Fruit fly (Drosophila melanogaster) whole organism, pupa: ENCODE results near the gene fy.

ENCODE experiments used
- CG10348 ChIP-seq: fragments of 200-800 bp; sonication (Bioruptor generic); IDR thresholded peaks from 2 replicates; pipeline ENCODE4 v1.3.6; 2022; ENCODE audit warnings: missing biosample characterization, missing genetic modification characterization
- CG12605 ChIP-seq: fragments of 200-800 bp; sonication (Bioruptor generic); IDR thresholded peaks from 2 replicates; pipeline ENCODE4 v1.3.6; 2022; ENCODE audit warnings: missing biosample characterization, missing genetic modification characterization
- CG13204 ChIP-seq: fragments of 200-800 bp; sonication (Bioruptor generic); optimal IDR thresholded peaks from 2 replicates; lab custom pipeline; 2018; ENCODE audit warnings: missing biosample characterization, mild to moderate bottlenecking, missing genetic modification characterization, moderate library complexity
- CG14655 ChIP-seq: fragments of 200-800 bp; sonication (Bioruptor generic); optimal IDR thresholded peaks from 3 replicates; lab custom pipeline; 2017; ENCODE audit warnings: mild to moderate bottlenecking, missing biosample characterization, missing genetic modification reagents, missing genetic modification characterization
- CG15710 ChIP-seq: fragments of 200-800 bp; sonication (Bioruptor generic); optimal IDR thresholded peaks from 2 replicates; lab custom pipeline; 2018; ENCODE audit warnings: missing biosample characterization, mild to moderate bottlenecking, missing genetic modification characterization, moderate library complexity
- CG17806 ChIP-seq: fragments of 200-800 bp; sonication (Bioruptor generic); optimal IDR thresholded peaks from 2 replicates; lab custom pipeline; 2018; ENCODE audit warnings: missing biosample characterization, mild to moderate bottlenecking, missing genetic modification characterization, moderate library complexity
- CG32121 ChIP-seq: fragments of 200-800 bp; sonication (Bioruptor generic); IDR thresholded peaks from 2 replicates; pipeline ENCODE4 v1.3.6; 2022; ENCODE audit warnings: missing biosample characterization, missing genetic modification characterization
- CG34367 ChIP-seq: fragments of 200-800 bp; sonication (Bioruptor generic); optimal IDR thresholded peaks from 2 replicates; lab custom pipeline; 2018; ENCODE audit warnings: missing biosample characterization, mild to moderate bottlenecking, missing genetic modification characterization
- CG4496 ChIP-seq: fragments of 200-800 bp; sonication (Bioruptor generic); IDR thresholded peaks from 3 replicates; pipeline ENCODE4 v1.3.6; 2022; ENCODE audit warnings: missing biosample characterization, missing genetic modification characterization
- CG8159 ChIP-seq: fragments of 200-800 bp; sonication (Bioruptor generic); optimal IDR thresholded peaks from 3 replicates; lab custom pipeline; 2018; ENCODE audit warnings: missing biosample characterization, mild to moderate bottlenecking, missing genetic modification characterization, moderate library complexity
- CG8301 ChIP-seq: fragments of 200-800 bp; sonication (Bioruptor generic); optimal IDR thresholded peaks from 2 replicates; lab custom pipeline; 2018; ENCODE audit warnings: missing biosample characterization, mild to moderate bottlenecking, missing genetic modification characterization
- CG9948 ChIP-seq: fragments of 200-800 bp; sonication (Bioruptor generic); optimal IDR thresholded peaks from 2 replicates; lab custom pipeline; 2018; ENCODE audit warnings: missing biosample characterization, mild to moderate bottlenecking, missing genetic modification characterization, moderate library complexity
- D1 ChIP-seq: fragments of 200-800 bp; sonication (Bioruptor generic); optimal IDR thresholded peaks from 2 replicates; lab custom pipeline; 2018; ENCODE audit warnings: missing biosample characterization, mild to moderate bottlenecking, missing genetic modification characterization, moderate library complexity
- EcR ChIP-seq: fragments of 200-800 bp; sonication (Bioruptor generic); optimal IDR thresholded peaks from 3 replicates; lab custom pipeline; 2019; ENCODE audit warnings: missing biosample characterization, missing genetic modification characterization, mild to moderate bottlenecking, moderate library complexity, missing genetic modification reagents
- Ets98B ChIP-seq: fragments of 200-800 bp; sonication (Bioruptor generic); IDR thresholded peaks from 2 replicates; pipeline ENCODE4 v1.3.6; 2022; ENCODE audit warnings: missing biosample characterization, missing genetic modification characterization
- Pif1A ChIP-seq: fragments of 200-800 bp; sonication (Bioruptor generic); optimal IDR thresholded peaks from 3 replicates; lab custom pipeline; 2016; ENCODE audit warnings: missing biosample characterization, missing genetic modification characterization
- Pif1B ChIP-seq: fragments of 200-800 bp; sonication (Bioruptor generic); optimal IDR thresholded peaks from 3 replicates; lab custom pipeline; 2016; ENCODE audit warnings: missing biosample characterization, missing genetic modification characterization
- Snoo ChIP-seq: fragments of 200-800 bp; sonication (Bioruptor generic); optimal IDR thresholded peaks from 3 replicates; lab custom pipeline; 2017; ENCODE audit warnings: missing biosample characterization, mild to moderate bottlenecking, missing genetic modification characterization, inconsistent platforms
- fd96Ca ChIP-seq: fragments of 200-800 bp; sonication (Bioruptor generic); IDR thresholded peaks from 3 replicates; pipeline ENCODE4 v1.3.6; 2022; ENCODE audit warnings: missing biosample characterization, missing genetic modification characterization
- gl ChIP-seq: fragments of 200-800 bp; sonication (Bioruptor generic); optimal IDR thresholded peaks from 2 replicates; lab custom pipeline; 2018; ENCODE audit warnings: missing biosample characterization, mild to moderate bottlenecking, missing genetic modification characterization
- rn ChIP-seq: fragments of 200-800 bp; sonication (Bioruptor generic); IDR thresholded peaks from 2 replicates; pipeline ENCODE4 v1.3.6; 2022; ENCODE audit warnings: missing biosample characterization, missing genetic modification characterization

Gene fy

DNA sequence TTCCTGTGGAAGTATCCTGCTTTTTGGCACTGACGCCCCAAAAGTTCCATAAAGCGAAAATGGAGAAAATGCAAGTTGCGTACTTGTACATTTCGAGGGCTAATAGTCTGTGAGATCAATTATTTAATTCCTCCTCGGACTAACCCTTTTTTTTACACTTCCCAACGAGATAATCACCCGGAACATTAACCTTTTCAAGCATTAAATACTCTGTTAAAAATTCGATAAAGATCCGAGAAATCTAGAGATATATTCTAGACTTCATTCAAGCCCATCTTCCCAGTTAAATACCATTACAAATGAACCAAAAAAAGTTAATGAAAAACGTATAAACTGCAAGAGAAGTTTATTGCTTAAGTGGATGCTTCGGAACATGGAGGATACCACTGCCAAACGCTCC lies 8.9 kb downstream of the fy start, which contains the start of gene lectin-29Ca:
TSS of gene lectin-29Ca (minus strand) at position 101 of the 400 bp plus-strand sequence.
- no peak for TF ChIP-seq CG10348 (GFP tag; lab: Robert Waterston, UW)
- no peak for TF ChIP-seq CG8159
- no peak for TF ChIP-seq Ets98B (GFP tag; lab: Robert Waterston, UW)
- no peak for TF ChIP-seq rn
- no peak for TF ChIP-seq Pif1B (GFP tag; lab: Kevin White, UChicago)
- TF ChIP-seq, all 21 proteins: peak for 0

DNA sequence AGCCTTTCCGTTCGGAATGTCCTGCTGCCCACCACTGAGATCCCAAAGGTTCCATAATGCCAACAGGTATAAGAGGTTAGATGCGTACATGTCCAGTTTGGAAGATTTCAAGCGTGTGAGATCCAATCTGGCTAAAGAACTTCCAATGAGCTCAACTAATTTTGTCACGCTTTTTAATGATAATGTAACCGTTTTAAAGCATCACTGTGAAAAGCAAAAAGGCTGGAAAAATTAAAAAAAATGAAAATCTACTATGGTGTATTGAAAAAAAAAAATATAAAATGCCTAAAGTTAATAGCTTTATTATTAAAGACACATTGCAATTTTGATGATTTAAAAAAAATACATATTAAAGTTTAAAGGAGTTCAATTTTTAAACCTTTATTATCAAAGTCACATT lies 10.0 kb downstream of the fy start, which contains the start of gene Acp29AB:
TSS of gene Acp29AB (minus strand) at position 101 of the 400 bp plus-strand sequence.
- no peak for TF ChIP-seq CG4496 (GFP tag; lab: Robert Waterston, UW)
- no peak for TF ChIP-seq CG12605 (GFP tag; lab: Robert Waterston, UW)
- TF ChIP-seq gl (tag; lab: Kevin White, UChicago) = no peak
- no peak for TF ChIP-seq CG15710 (tag; lab: Kevin White, UChicago)
- TF ChIP-seq EcR (GFP tag; lab: Kevin White, UChicago) = no peak
- TF ChIP-seq Pif1B (GFP tag; lab: Kevin White, UChicago) = no peak
- TF ChIP-seq, all 21 proteins: peak for 0

DNA sequence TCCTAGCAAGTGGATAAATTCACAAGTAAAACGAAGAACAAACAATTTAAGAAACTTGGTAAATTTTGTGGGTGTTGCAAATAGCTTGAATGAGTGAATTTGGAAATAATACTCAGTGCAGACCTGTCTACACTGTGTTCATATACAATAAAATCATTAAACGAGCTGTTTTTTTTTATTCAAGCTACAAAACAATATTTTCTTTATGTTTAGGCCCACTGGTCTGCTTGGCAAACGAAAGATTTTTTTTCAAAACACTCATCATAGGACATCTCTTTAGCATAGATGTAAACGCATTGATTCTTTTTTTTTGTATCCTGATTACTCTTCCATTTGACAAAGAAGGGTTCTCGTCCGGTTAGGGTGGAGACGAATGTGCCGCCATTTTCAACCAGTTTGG lies 10.8 kb downstream of the fy start, which contains the start of gene CG42820:
TSS of gene CG42820 (minus strand) at position 101 of the 400 bp plus-strand sequence.
- TF ChIP-seq CG4496 (GFP tag; lab: Robert Waterston, UW) = no peak
- TF ChIP-seq CG8159 = no peak
- TF ChIP-seq CG10348 (GFP tag; lab: Robert Waterston, UW) = no peak
- TF ChIP-seq Pif1A (GFP tag; lab: Kevin White, UChicago) = no peak
- TF ChIP-seq CG32121 (GFP tag; lab: Robert Waterston, UW) = no peak
- no peak for TF ChIP-seq CG13204 (GFP tag; lab: Kevin White, UChicago)
- no peak for TF ChIP-seq CG12605 (GFP tag; lab: Robert Waterston, UW)

DNA sequence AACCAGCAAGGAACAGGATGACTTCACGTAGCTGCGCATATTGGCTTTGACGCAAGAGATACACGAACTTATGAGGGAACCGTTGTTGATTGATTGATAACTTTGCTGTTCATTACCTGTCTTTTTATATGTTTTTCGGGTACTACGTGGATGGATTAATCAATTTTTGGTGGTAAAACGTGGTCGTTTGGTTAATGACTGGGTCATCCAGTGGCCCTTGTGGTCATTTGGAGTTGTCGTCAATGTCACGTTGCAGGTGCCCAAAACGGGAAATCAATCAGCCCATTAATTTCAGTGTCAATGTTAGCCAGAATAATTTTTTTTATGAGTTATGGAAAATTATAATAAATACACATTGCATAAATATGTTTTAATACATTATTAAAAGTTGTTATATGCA lies 13.8 kb downstream of the fy start, which contains the start of gene CG42819:
TSS of gene CG42819 (minus strand) at position 101 of the 400 bp plus-strand sequence.
- TF ChIP-seq CG34367 (tag; lab: Kevin White, UChicago) = no peak
- no peak for TF ChIP-seq Snoo
- no peak for TF ChIP-seq CG4496 (GFP tag; lab: Robert Waterston, UW)
- no peak for TF ChIP-seq CG10348 (GFP tag; lab: Robert Waterston, UW)
- TF ChIP-seq Pif1B (GFP tag; lab: Kevin White, UChicago) = no peak
- no peak for TF ChIP-seq rn
- no peak for TF ChIP-seq CG17806 (tag; lab: Kevin White, UChicago)
- TF ChIP-seq Pif1A (GFP tag; lab: Kevin White, UChicago) = no peak
- no peak for TF ChIP-seq CG13204 (GFP tag; lab: Kevin White, UChicago)

DNA sequence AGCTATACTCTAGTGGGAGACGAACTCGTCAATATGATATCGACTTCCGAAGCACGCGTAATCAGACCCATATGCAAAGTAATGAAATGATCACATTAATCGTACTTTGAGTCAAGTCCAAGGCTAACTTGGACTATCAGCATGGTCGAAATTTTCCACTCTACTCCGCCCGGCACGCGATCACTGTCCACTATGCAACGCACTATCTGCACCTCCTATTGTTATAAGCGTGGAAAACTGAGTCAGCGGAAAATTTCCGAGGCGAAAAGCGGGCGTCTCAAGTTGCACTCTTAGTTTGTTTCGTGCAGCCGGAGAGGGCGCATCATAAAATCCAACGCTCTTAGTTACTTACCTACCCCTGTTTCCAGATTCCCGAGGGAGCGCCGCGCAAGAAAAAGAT lies 17.2 kb downstream of the fy start:
- TF ChIP-seq CG32121 (GFP tag; lab: Robert Waterston, UW) (no peak), Snoo (no peak), CG8159 (no peak), rn (no peak), CG34367 (tag; lab: Kevin White, UChicago) (no peak), CG14655 (GFP tag; lab: Kevin White, UChicago) (no peak)

DNA sequence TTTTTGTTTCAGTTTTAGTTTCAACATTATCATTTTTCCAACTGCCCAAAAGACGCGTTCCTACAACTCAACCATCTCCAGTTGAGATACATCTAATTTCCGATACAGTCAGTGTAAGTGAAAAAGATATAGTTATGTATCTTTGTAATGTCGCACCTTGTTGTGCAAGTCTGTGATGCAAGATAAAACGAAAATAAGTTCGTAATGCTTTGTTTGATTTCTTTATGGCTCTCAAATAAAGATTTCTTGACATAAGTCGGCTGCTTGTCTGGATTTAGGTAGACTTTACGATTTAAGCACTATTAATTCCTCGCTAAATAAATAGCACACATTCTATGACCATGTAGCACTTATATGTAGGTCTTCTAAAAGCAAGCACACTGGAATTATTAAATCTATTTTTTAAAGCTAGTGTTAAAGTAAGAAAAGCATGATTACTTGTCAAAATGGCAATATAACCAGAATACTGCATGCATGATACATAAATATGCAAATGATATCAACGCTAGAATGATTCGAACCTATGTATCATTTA lies 18.0 kb downstream of the fy start:
- no peak for TF ChIP-seq CG8301 (tag; lab: Kevin White, UChicago)
- TF ChIP-seq CG9948 = no peak
- TF ChIP-seq Ets98B (GFP tag; lab: Robert Waterston, UW) = no peak
- no peak for TF ChIP-seq CG8159
- no peak for TF ChIP-seq EcR (GFP tag; lab: Kevin White, UChicago)
- no peak for TF ChIP-seq CG17806 (tag; lab: Kevin White, UChicago)
- no peak for TF ChIP-seq CG13204 (GFP tag; lab: Kevin White, UChicago)
- no peak for TF ChIP-seq Pif1A (GFP tag; lab: Kevin White, UChicago)
- no peak for TF ChIP-seq D1
- TF ChIP-seq CG15710 (tag; lab: Kevin White, UChicago) = no peak
- TF ChIP-seq Snoo = no peak
- TF ChIP-seq gl (tag; lab: Kevin White, UChicago) = no peak

DNA sequence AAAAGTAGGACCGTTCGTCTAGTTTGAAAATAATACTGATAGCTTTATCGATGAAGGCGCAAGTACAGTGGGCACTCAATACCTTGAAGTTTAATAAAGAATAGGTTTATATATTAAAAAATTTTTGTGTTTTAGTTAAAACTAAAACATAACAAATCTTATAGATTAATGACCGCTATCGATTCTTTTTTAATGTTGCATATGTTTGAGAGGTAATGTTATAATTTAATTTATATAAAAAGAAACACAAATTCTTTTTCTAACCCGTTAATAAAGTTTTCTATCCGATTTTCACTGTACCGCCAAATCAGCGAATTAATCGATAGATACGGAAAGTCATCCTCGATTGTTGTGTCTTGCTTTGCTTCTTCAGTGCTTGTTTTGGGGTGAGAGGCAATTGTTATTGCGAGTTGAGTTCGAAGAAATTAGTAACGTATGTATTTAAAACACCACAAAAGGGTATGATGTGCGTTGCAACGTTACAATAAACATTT lies 18.9 kb downstream of the fy start, which contains the start of the genes Dad1 and CG13384:
TSS of gene Dad1 (minus strand) at position 30 of the 494 bp plus-strand sequence.
TSS of gene CG13384 (plus strand) at position 348 of the 494 bp plus-strand sequence.
- TF ChIP-seq Pif1B (GFP tag; lab: Kevin White, UChicago) (peak; percentile 69), Snoo (peak; percentile 92), D1 (peak; percentile 86), CG13204 (GFP tag; lab: Kevin White, UChicago) (no peak), gl (tag; lab: Kevin White, UChicago) (peak; percentile 30), rn (peak; percentile 81), CG8159 (peak; percentile 96), CG12605 (GFP tag; lab: Robert Waterston, UW) (peak; percentile 78), CG10348 (GFP tag; lab: Robert Waterston, UW) (peak; percentile 61; the same call in 1 of the 2 replicates), CG4496 (GFP tag; lab: Robert Waterston, UW) (peak; percentile 88), Ets98B (GFP tag; lab: Robert Waterston, UW) (peak; percentile 76), CG32121 (GFP tag; lab: Robert Waterston, UW) (peak; percentile 90), fd96Ca (GFP tag; lab: Robert Waterston, UW) (no peak), CG14655 (GFP tag; lab: Kevin White, UChicago) (peak; percentile 93), CG9948 (peak; percentile 92), EcR (GFP tag; lab: Kevin White, UChicago) (peak; percentile 22), CG8301 (tag; lab: Kevin White, UChicago) (peak; percentile 86), CG34367 (tag; lab: Kevin White, UChicago) (peak; percentile 86), CG17806 (tag; lab: Kevin White, UChicago) (peak; percentile 92), CG15710 (tag; lab: Kevin White, UChicago) (peak; percentile 95), Pif1A (GFP tag; lab: Kevin White, UChicago) (peak; percentile 33)
